Worm (Caenorhabditis elegans) whole organism, L4/young adult: ENCODE data around the gene W09G12.10.

Source experiments
- W03F9.2 ChIP-seq: fragments of 150-350 bp; optimal IDR thresholded peaks from 2 replicates; lab custom pipeline; 2014; ENCODE audit warnings: missing biosample characterization, missing genetic modification characterization
- dao-5 ChIP-seq: sonication (generic microtip); optimal IDR thresholded peaks from 2 replicates; lab custom pipeline; 2016; ENCODE audit warnings: missing genotype, missing genetic modification characterization, moderate library complexity, missing compliant biosample characterization
- him-1 ChIP-seq: sonication (generic microtip); optimal IDR thresholded peaks from 2 replicates; lab custom pipeline; 2016; ENCODE audit warnings: missing genotype, missing genetic modification reagents, missing genetic modification characterization, missing compliant biosample characterization

Gene W09G12.10

DNA sequence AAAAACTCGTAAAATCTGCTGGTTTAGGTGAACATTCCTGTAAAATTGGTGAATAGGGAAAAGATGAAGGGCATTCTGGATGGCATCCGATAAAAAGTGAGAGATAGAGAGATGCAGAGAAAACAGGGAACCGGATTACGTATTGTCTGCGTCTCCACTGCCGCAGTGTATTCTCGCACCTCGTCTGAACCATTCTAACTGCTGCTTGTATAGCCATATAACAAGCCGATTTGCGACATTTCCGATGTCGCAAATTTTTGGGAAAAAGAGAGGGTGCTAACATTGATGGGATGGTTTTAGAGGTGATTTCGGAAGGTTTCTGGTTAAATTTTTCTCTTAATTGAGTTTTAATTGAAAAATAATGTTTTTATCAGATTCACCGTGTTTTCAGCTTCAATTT is at the start of gene W09G12.10:
W09G12.10 (minus strand) TSS at position 121 of the 400 bp plus-strand sequence.
- no peak for TF ChIP-seq dao-5 (tag; lab: Kevin White, UChicago)
- no peak for TF ChIP-seq him-1 (tag; lab: Kevin White, UChicago)
- TF ChIP-seq W03F9.2 (tag; lab: Kevin White, UChicago) = no peak

DNA sequence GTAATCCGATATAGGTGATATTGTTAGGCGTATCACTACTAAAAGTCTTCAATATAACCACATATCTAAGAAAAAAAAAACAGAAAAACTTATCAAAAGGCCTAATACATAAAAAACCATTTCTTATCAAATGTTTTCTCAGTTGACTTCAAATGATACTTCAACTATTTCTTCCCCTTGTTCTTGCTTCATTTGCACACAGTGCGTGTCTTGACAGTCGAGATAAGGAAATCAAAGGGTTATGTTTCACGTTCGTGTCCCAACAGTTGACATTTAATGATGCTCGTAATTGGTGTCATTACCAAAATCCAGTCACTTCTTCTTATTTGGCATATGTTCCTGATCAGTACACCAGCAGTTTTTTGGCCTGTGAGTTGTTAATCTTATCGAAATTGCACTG is 45.6 kb upstream of the W09G12.10 start, which contains the start of gene clec-170:
clec-170 (plus strand) TSS at position 143 of the 400 bp plus-strand sequence.
- TF ChIP-seq dao-5 (tag; lab: Kevin White, UChicago) (no peak), W03F9.2 (tag; lab: Kevin White, UChicago) (no peak), him-1 (tag; lab: Kevin White, UChicago) (no peak)

DNA sequence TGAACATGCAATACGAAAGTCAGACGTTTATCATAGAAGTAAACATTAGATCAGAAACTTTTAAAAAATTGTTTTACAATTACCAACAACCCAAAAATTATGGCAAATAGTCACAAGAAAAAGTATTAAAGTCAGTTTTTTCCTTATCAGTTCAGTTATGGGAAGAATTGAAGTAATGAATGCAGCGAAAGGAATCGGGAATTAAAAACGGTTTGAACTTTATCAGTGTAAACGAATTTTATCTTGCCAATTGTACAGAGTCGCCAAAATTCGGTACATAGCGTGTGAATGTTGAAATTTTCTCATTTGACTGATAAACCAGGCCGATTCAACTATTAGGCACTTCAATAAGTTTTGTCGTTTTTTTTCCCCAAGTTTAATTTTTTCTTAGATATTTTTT is 45.1 kb upstream of the W09G12.10 start:
- no peak for TF ChIP-seq dao-5 (tag; lab: Kevin White, UChicago)
- no peak for TF ChIP-seq W03F9.2 (tag; lab: Kevin White, UChicago)
- no peak for TF ChIP-seq him-1 (tag; lab: Kevin White, UChicago)

DNA sequence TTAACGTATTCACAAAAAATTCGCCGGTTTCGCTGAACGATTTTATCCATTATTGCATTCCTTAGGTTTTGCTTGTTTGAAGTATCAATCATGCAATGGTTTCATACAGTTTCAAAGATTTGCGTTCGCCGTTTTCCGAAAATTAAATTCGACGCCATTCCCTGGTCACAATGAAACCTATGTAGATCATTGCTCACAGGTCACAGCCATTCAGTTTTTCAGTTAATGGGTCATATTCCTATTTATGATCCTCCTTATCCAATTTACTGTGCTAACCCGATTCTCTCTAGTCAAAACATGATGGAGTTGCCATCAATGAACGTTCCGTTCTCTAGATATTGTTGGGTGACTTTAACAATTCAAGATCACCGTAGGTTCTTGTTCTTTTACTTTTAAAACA is 43.8 kb upstream of the W09G12.10 start, which contains the start of gene F38A1.13:
F38A1.13 (plus strand) TSS at position 301 of the 400 bp plus-strand sequence.
- TF ChIP-seq dao-5 (tag; lab: Kevin White, UChicago) (no peak), W03F9.2 (tag; lab: Kevin White, UChicago) (no peak)

DNA sequence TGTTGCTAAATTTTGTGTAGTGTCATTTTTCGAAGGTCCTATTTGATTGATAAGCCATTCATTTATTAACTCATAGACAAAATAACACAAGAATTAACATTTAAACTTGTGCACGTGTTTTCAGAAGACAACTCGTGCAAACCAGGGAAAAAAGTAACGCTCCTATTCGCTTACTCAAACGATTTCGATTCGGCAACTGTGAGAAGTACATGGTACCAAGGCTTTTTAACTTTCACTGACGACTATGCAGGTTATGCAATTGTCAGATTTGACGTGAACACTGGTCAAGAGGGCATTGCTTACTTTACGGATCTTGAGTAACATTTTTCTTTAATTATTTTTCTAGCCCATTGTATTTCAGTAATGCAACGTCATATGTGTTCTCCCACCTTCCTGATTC is 40.8 kb upstream of the W09G12.10 start:
- TF ChIP-seq him-1 (tag; lab: Kevin White, UChicago) = no peak
- no peak for TF ChIP-seq dao-5 (tag; lab: Kevin White, UChicago)
- no peak for TF ChIP-seq W03F9.2 (tag; lab: Kevin White, UChicago)

DNA sequence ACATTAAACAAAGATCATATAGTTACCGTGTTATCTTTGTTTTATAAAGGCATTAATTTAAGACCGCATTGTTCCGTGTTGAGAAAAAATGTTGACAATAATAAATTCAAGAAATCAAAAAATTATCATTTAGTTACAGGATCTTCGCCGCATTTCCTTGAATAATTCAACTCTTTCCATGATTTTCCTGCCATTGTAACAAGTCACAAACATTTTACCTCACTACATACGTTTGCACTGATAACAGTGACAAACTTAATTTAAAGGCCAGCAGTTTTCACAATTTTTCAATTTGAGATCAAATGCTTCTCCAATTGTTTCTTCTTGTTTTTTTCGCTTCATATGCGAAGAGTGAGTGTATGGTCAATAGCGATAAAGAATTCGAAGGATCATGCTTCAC is 39.9 kb upstream of the W09G12.10 start, which contains the start of gene clec-169:
clec-169 (plus strand) TSS at position 301 of the 400 bp plus-strand sequence.
- TF ChIP-seq dao-5 (tag; lab: Kevin White, UChicago) (no peak), him-1 (tag; lab: Kevin White, UChicago) (no peak), W03F9.2 (tag; lab: Kevin White, UChicago) (no peak)

DNA sequence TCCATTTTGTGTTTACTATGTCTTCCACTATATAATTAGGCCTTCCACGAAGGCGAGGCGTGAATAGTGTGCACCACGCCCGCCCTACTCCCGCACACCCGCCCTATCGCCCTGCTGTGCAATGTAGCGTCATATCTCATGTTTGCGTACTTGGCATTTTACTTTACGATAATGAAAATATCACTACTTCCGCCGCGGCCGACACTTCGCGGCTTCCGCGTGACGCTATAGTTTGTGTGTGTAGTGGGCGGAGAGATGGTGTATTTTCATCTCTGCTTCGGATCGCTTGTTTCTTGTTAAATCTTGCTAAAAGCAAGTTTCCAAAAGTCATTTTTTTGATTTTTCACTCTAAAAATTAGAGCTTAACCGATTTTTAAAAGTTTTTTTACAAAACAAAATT is 39.4 kb upstream of the W09G12.10 start:
- TF ChIP-seq W03F9.2 (tag; lab: Kevin White, UChicago) (no peak), him-1 (tag; lab: Kevin White, UChicago) (no peak), dao-5 (tag; lab: Kevin White, UChicago) (no peak)

DNA sequence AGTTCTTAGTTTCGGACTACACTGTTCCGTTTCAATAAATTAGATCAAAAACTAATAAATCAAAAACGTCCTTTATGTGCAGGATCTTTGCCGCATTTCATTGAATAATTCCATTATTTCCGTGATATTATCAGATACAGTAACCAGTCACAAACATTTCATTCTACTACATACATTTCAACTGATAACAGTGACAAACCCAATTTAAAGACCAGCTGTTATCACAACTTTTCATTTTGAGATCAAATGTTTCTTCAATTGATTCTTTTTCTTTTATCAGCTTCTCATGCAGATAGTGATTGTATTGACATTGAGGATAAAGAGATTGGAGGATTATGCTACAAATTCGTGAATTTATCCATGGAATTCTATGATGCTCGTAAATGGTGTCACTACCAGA is 35.6 kb upstream of the W09G12.10 start, which contains the start of gene clec-168:
clec-168 (plus strand) TSS at position 247 of the 400 bp plus-strand sequence.
- TF ChIP-seq W03F9.2 (tag; lab: Kevin White, UChicago) = no peak
- no peak for TF ChIP-seq dao-5 (tag; lab: Kevin White, UChicago)
- TF ChIP-seq him-1 (tag; lab: Kevin White, UChicago) = no peak

DNA sequence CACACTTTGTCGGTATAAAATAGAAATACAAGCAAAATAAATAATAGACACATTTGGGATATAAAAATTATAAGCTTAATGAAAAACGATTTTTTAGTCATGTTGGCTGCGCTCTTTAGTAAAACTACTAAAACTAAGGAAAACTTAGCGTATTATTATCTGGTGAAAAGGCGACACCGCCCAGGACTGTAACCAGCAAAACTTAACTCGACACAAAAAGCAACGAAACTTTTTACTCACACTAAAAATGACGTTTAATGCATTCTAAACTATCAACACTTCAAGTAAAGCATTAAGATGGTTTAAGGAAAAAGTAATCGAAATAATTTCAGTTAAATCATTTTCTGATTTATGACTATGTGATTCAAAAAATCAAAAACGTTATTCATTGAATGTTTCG is 34.5 kb upstream of the W09G12.10 start, which contains the start of gene clec-167:
clec-167 (minus strand) TSS at position 101 of the 400 bp plus-strand sequence.
- TF ChIP-seq W03F9.2 (tag; lab: Kevin White, UChicago) (no peak), dao-5 (tag; lab: Kevin White, UChicago) (no peak), him-1 (tag; lab: Kevin White, UChicago) (no peak)

DNA sequence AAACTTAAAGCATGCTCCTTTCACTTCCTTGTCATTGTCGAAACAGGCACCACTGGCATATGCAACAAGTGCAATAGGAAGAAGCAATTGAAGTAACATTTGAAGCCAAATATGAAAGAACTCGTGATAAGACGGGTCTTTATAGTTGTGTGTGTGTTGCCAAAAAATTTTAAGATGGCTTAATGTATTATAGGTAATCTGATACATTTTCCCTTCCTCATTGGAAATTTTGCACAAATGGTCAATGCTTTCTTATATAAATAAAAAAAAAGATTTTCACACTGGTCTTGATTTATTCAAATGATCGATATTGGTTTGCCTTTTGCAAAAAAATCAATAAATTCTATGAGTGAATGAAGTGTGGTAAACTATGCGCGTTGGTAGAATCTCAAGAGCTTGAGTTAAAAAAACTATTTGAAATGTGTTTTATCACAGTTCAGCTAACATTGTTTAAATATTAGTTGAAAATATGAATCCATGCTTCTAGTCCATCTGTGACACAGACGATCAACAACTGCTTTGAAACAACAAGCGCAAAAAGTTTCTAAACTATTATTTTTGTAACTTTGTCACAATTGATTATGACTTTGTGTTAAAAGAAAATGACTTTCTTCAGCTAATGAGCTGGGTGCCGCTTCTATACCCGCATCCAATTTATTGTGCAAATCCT is 30.3 kb upstream of the W09G12.10 start, which contains the start of the genes clec-166 and F38A1.6:
clec-166 (minus strand) TSS at position 101 of the 670 bp plus-strand sequence.
F38A1.6 (plus strand) TSS at position 620 of the 670 bp plus-strand sequence.
- TF ChIP-seq W03F9.2 (tag; lab: Kevin White, UChicago) (no peak), him-1 (tag; lab: Kevin White, UChicago) (no peak), dao-5 (tag; lab: Kevin White, UChicago) (no peak)

DNA sequence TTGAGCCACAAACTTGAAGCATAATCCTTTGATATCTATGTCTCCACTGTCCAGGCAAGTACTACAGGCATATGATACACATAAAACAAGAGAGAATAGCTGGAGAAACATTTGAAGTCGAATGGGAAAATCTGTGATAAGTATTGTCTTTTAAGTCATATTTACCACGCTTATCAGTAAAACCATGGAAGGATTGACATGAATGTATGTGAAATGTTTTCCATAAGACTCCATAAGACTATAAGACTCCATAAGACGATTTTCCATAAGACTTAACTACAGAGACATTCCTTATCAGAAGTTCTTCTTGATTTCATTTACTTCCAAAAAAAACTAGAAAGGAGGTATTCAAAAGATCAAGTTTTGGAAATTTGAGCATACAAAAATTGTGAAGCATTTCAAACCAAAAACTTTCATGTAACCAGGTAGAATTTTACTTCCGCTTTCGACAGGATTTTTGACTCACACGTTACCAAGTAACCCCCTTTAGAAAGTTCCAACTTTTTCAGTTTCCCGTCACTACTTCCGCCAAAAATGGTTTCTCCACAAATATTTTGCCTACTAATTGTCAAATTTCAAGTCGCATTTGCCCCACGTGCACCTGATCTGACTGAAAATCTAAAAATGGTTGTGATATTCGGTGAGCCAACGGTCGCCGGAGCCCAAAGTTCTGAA is 25.8 kb upstream of the W09G12.10 start, which contains the start of the genes clec-165 and F38A1.11:
clec-165 (minus strand) TSS at position 125 of the 675 bp plus-strand sequence.
F38A1.11 (plus strand) TSS at position 625 of the 675 bp plus-strand sequence.
- no peak for TF ChIP-seq W03F9.2 (tag; lab: Kevin White, UChicago)
- TF ChIP-seq him-1 (tag; lab: Kevin White, UChicago) = no peak
- no peak for TF ChIP-seq dao-5 (tag; lab: Kevin White, UChicago)

DNA sequence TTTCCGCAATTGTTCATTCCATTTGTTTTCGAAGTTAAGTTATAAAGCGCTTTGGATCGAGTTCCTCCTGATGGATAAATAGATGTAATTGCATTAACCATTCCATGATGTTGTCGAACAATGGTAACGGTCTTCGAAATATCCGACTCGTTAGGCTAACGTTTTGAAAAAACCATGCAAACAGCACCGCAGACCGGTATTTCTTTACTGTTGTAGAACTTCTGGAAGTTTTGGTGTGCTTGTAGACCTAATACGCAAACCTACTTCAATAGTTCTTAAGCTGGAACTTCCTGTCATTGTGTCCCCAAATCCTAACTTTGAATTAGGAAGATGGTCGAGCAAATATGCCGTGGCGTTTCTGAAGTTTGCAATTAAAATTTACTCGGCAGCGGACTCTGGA is 24.2 kb upstream of the W09G12.10 start, which contains the start of gene F38A1.9:
F38A1.9 (minus strand) TSS at position 101 of the 400 bp plus-strand sequence.
- TF ChIP-seq dao-5 (tag; lab: Kevin White, UChicago) = no peak
- TF ChIP-seq W03F9.2 (tag; lab: Kevin White, UChicago) = no peak
- TF ChIP-seq him-1 (tag; lab: Kevin White, UChicago) = no peak

DNA sequence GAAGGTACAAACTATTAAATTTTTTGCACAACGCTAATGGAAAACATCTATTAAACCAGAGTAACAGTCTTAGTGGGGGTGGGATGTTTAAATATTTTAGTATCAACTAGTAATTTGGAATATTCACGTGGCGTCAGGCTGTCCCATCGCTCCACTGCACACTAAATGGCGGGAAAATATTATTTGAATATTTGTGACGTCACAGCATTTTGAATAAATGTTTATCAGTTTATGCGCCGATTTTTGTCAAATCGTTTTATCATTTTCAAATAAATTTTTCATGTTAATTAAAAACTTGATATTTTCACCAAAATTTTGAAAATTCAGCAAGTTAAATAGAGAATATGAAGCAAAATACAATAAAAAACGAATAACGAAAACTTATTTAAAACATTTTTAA is 22.2 kb upstream of the W09G12.10 start, which contains the start of gene F38A1.15:
F38A1.15 (minus strand) TSS at position 101 of the 400 bp plus-strand sequence.
- TF ChIP-seq dao-5 (tag; lab: Kevin White, UChicago) (no peak), W03F9.2 (tag; lab: Kevin White, UChicago) (no peak), him-1 (tag; lab: Kevin White, UChicago) (no peak)
